Fruit fly (Drosophila melanogaster): ENCODE measurements around the gene CG3473.

CG3473 gene

DNA sequence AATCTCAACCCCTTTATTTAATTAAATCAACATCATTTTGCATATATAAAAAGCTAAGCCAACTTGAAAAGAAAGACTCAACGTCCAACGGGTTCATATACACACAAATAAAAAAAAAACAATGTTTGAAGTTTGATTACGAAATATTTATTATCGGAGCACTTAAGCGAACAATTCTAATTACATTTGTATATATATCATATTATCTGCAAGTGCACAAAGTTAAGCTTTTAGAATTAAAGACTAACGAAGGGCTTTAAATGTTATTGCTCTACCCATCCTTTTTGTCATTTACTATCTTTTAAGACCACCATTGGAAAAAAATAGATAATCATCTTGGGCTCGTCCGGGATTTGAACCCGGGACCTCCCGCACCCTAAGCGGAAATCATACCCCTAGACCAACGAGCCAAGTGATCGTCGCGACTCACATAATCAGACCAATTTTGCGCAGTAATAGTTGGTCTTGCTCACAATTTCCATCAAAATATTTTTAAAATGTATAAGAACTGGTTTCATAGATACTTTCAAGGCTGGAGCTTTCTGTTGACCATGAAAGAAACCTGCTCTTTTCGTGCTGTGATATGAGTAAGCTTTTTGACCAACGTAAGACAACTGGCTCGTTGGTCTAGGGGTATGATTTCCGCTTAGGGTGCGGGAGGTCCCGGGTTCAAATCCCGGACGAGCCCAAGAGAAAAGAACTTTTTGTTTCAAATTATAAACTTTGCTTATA, 35.7 kb upstream of the CG3473 start (continued):
- TF ChIP-seq Max (GFP tag; optimal IDR thresholded peaks at IDR 0.05) (no peak), CG30431 (GFP tag; optimal IDR thresholded peaks at IDR 0.05) (no peak), Hr78 (GFP tag; optimal IDR thresholded peaks at IDR 0.05) (no peak), chinmo (GFP tag; IDR thresholded peaks at IDR 0.05; ENCODE audit: partially characterized antibody) (peak; percentile 86; the same call in 3 of the 4 replicates), Kr (GFP tag; optimal IDR thresholded peaks at IDR 0.05) (no peak), CG2129 (GFP tag; IDR thresholded peaks at IDR 0.05; ENCODE audit: partially characterized antibody) (peak; percentile 21; the same call in 1 of the 2 replicates), CG1024 (GFP tag; IDR thresholded peaks at IDR 0.05) (no peak), CG12769 (tag; optimal IDR thresholded peaks at IDR 0.05) (peak; percentile 63), sug (tag; optimal IDR thresholded peaks at IDR 0.05) (peak; percentile 38), CG6791 (GFP tag; IDR thresholded peaks at IDR 0.05; ENCODE audit: partially characterized antibody) (peak; percentile 89), ken (GFP tag; IDR thresholded peaks at IDR 0.05) (no peak), hb (GFP tag; IDR thresholded peaks at IDR 0.05; ENCODE audit: partially characterized antibody) (peak; percentile 60; the same call in 1 of the 3 replicates), Rx (GFP tag; IDR thresholded peaks at IDR 0.05) (no peak), Deaf1 (tag; optimal IDR thresholded peaks at IDR 0.05) (no peak), Hsf (GFP tag; optimal IDR thresholded peaks at IDR 0.05) (no peak), HmgZ (tag; optimal IDR thresholded peaks at IDR 0.05) (peak; percentile 35), ci (GFP tag; IDR thresholded peaks at IDR 0.05) (peak; percentile 56; the same call in 1 of the 3 replicates), zen2 (GFP tag; IDR thresholded peaks at IDR 0.05; ENCODE audit: partially characterized antibody) (peak; percentile 77), Bdp1 (GFP tag; optimal IDR thresholded peaks at IDR 0.05) (peak; percentile 100), CG43689 (GFP tag; IDR thresholded peaks at IDR 0.05) (no peak)

- TF ChIP-seq sqz (GFP tag; optimal IDR thresholded peaks at IDR 0.05) (peak; percentile 41), Bgb (GFP tag; IDR thresholded peaks at IDR 0.05; ENCODE audit: partially characterized antibody) (peak; percentile 83), CG6791 (GFP tag; IDR thresholded peaks at IDR 0.05; ENCODE audit: partially characterized antibody) (peak; percentile 92), CG8478 (optimal IDR thresholded peaks at IDR 0.05) (no peak), unpg (GFP tag; optimal IDR thresholded peaks at IDR 0.05) (peak; percentile 13), nerfin-2 (GFP tag; IDR thresholded peaks at IDR 0.05; ENCODE audit: partially characterized antibody) (peak; percentile 63), Usf (GFP tag; optimal IDR thresholded peaks at IDR 0.05) (no peak), CG7963 (GFP tag; IDR thresholded peaks at IDR 0.05; ENCODE audit: partially characterized antibody) (peak; percentile 79), Sox102F (GFP tag; optimal IDR thresholded peaks at IDR 0.05) (peak; percentile 32), CG2678 (tag; optimal IDR thresholded peaks at IDR 0.05) (peak; percentile 0), CG42726 (GFP tag; IDR thresholded peaks at IDR 0.05; ENCODE audit: partially characterized antibody) (peak; percentile 88), sens (GFP tag) (peak; percentile 65), Blimp-1 (GFP tag; optimal IDR thresholded peaks at IDR 0.05) (peak; percentile 22), HHEX (GFP tag; optimal IDR thresholded peaks at IDR 0.05) (no peak), ind (GFP tag; optimal IDR thresholded peaks at IDR 0.05) (peak; percentile 15), Rfx (GFP tag; IDR thresholded peaks at IDR 0.05) (no peak), CG34422 (GFP tag; IDR thresholded peaks at IDR 0.05) (no peak), CG8388 (GFP tag; optimal IDR thresholded peaks at IDR 0.05) (no peak), salm (tag; optimal IDR thresholded peaks at IDR 0.05) (no peak), CG4617 (GFP tag; optimal IDR thresholded peaks at IDR 0.05; ENCODE audit: borderline replicate concordance) (no peak), chif (GFP tag; optimal IDR thresholded peaks at IDR 0.05) (no peak), CG14014 (GFP tag; IDR thresholded peaks at IDR 0.05) (peak; percentile 9; the same call in 1 of the 2 replicates), fd64A (GFP tag; optimal IDR thresholded peaks at IDR 0.05) (no peak), CG18262 (tag; optimal IDR thresholded peaks at IDR 0.05) (peak; percentile 12), CG33557 (GFP tag; optimal IDR thresholded peaks at IDR 0.05) (no peak), bbx (GFP tag; IDR thresholded peaks at IDR 0.05; ENCODE audit: partially characterized antibody) (peak; percentile 93), bab2 (GFP tag; optimal IDR thresholded peaks at IDR 0.05) (no peak), CG12942 (GFP tag; optimal IDR thresholded peaks at IDR 0.05) (no peak)
These were observed 35.0 kb upstream of the CG3473 start for dm6 chr2L:14598357-14599057.

Data from whole organism, embryonic.